ENCODE assay signal across 1 fruit fly cellular context in genomic region chr3L:5141380-5142101, dm6.
A peak's percentile ranks its signal among the peaks of the same experiment; 100 is the strongest.
TF ChIP-seq lines count a peak whose summit lies in the region.

Gene Dhrs4 (minus strand): TSS chr3L:5141646.
Gene Gdap1 (plus strand): TSS chr3L:5141953.

TF ChIP-seq in whole organism, embryonic, 481 proteins besides CTCF, POLR2A, EP300 and RAD21 (continued from another document):
- TF ChIP-seq E2f2 (GFP tag; IDR thresholded peaks at IDR 0.05; lab: Robert Waterston, UW): peak; percentile 89
TF ChIP-seq in whole organism, embryonic: peak in this region for 18.
